Fruit fly (Drosophila melanogaster) whole organism, embryonic: ENCODE data around the gene CG18563.

Source experiments
- CG10462 ChIP-seq: fragments of 200-800 bp; sonication (Bioruptor generic); optimal IDR thresholded peaks from 2 replicates; lab custom pipeline; 2016; ENCODE audit warnings: missing biosample characterization, missing genetic modification characterization
- CG10979 ChIP-seq: fragments of 200-800 bp; sonication (Bioruptor generic); optimal IDR thresholded peaks from 2 replicates; lab custom pipeline; 2018; ENCODE audit warnings: missing biosample characterization, mild to moderate bottlenecking, missing genetic modification characterization, moderate library complexity
- CG11696 ChIP-seq: fragments of 200-800 bp; sonication (Bioruptor generic); IDR thresholded peaks from 2 replicates; pipeline ENCODE4 v1.3.6; 2022; ENCODE audit warnings: missing biosample characterization, missing genetic modification characterization
- CG12299 ChIP-seq: fragments of 200-800 bp; sonication (Bioruptor generic); optimal IDR thresholded peaks from 2 replicates; lab custom pipeline; 2018; ENCODE audit warnings: missing biosample characterization, mild to moderate bottlenecking, missing genetic modification characterization
- CG13624 ChIP-seq: fragments of 200-800 bp; sonication (Bioruptor generic); optimal IDR thresholded peaks from 2 replicates; lab custom pipeline; 2016; ENCODE audit warnings: missing biosample characterization, missing genetic modification characterization
- CG13894 ChIP-seq: fragments of 200-800 bp; sonication (Bioruptor generic); optimal IDR thresholded peaks from 3 replicates; lab custom pipeline; 2018; ENCODE audit warnings: missing biosample characterization, mild to moderate bottlenecking, missing genetic modification characterization, moderate library complexity
- CG14014 ChIP-seq: fragments of 200-800 bp; sonication (Bioruptor generic); IDR thresholded peaks from 2 replicates; pipeline ENCODE4 v1.3.6; 2022; ENCODE audit warnings: missing biosample characterization, missing genetic modification characterization
- CG14050 ChIP-seq: fragments of 200-800 bp; sonication (Bioruptor generic); IDR thresholded peaks from 3 replicates; pipeline ENCODE4 v1.3.6; 2022; ENCODE audit warnings: missing biosample characterization, missing genetic modification characterization
- CG14667 ChIP-seq: fragments of 200-800 bp; sonication (Bioruptor generic); IDR thresholded peaks from 2 replicates; pipeline ENCODE4 v1.3.6; 2022; ENCODE audit warnings: missing biosample characterization, missing genetic modification characterization
- CG16779 ChIP-seq: fragments of 200-800 bp; sonication (Bioruptor generic); IDR thresholded peaks from 2 replicates; pipeline ENCODE4 v1.3.6; 2022; ENCODE audit warnings: missing biosample characterization, missing genetic modification characterization
- CG2889 ChIP-seq: fragments of 200-800 bp; sonication (Bioruptor generic); IDR thresholded peaks from 3 replicates; pipeline ENCODE4 v1.3.6; 2022; ENCODE audit warnings: missing biosample characterization, missing genetic modification characterization
- CG31441 ChIP-seq: fragments of 200-800 bp; sonication (Bioruptor generic); IDR thresholded peaks from 2 replicates; pipeline ENCODE4 v1.3.6; 2022; ENCODE audit warnings: missing biosample characterization, missing genetic modification characterization
- CG32767 ChIP-seq: fragments of 200-800 bp; sonication (Bioruptor generic); IDR thresholded peaks from 2 replicates; pipeline ENCODE4 v1.3.6; 2022; ENCODE audit warnings: missing biosample characterization, missing genetic modification characterization
- CG34376 ChIP-seq: fragments of 200-800 bp; sonication (Bioruptor generic); optimal IDR thresholded peaks from 2 replicates; lab custom pipeline; 2018; ENCODE audit warnings: missing biosample characterization, mild to moderate bottlenecking, missing genetic modification characterization
- CG43689 ChIP-seq: fragments of 200-800 bp; sonication (Bioruptor generic); IDR thresholded peaks from 2 replicates; pipeline ENCODE4 v1.3.6; 2022; ENCODE audit warnings: missing biosample characterization, missing genetic modification characterization
- CG4730 ChIP-seq: fragments of 200-800 bp; sonication (Bioruptor generic); IDR thresholded peaks from 2 replicates; pipeline ENCODE4 v1.3.6; 2022; ENCODE audit warnings: missing biosample characterization, missing genetic modification characterization
- CG5953 ChIP-seq: fragments of 200-800 bp; sonication (Bioruptor generic); IDR thresholded peaks from 2 replicates; pipeline ENCODE4 v1.3.6; 2022; ENCODE audit warnings: missing biosample characterization, missing genetic modification characterization
- CG6175 ChIP-seq: fragments of 200-800 bp; sonication (Bioruptor generic); IDR thresholded peaks from 3 replicates; pipeline ENCODE4 v1.3.6; 2022; ENCODE audit warnings: missing biosample characterization, missing genetic modification characterization
- CG6765 ChIP-seq: fragments of 200-800 bp; sonication (Bioruptor generic); optimal IDR thresholded peaks from 3 replicates; lab custom pipeline; 2017; ENCODE audit warnings: missing biosample characterization, mild to moderate bottlenecking, missing genetic modification characterization
- CG7357 ChIP-seq: fragments of 200-800 bp; sonication (Bioruptor generic); IDR thresholded peaks from 3 replicates; pipeline ENCODE4 v1.3.6; 2022; ENCODE audit warnings: missing biosample characterization, missing genetic modification characterization
- CG7963 ChIP-seq: fragments of 200-800 bp; sonication (Bioruptor generic); IDR thresholded peaks from 3 replicates; pipeline ENCODE4 v1.3.6; 2022; ENCODE audit warnings: missing biosample characterization, missing genetic modification characterization; ENCODE audit not compliant: partially characterized antibody
- CG8924 ChIP-seq: fragments of 200-800 bp; optimal IDR thresholded peaks from 3 replicates; lab custom pipeline; 2019; ENCODE audit warnings: missing biosample characterization, mild to moderate bottlenecking, missing genetic modification characterization, moderate library complexity
- Dll ChIP-seq: fragments of 200-800 bp; sonication (Bioruptor generic); IDR thresholded peaks from 4 replicates; pipeline ENCODE4 v1.3.6; 2022; ENCODE audit warnings: missing biosample characterization, missing genetic modification characterization; ENCODE audit not compliant: partially characterized antibody
- E2f2 ChIP-seq: fragments of 200-800 bp; sonication (Bioruptor generic); IDR thresholded peaks from 2 replicates; pipeline ENCODE4 v1.3.6; 2022; ENCODE audit warnings: missing biosample characterization, missing genetic modification characterization
- Med ChIP-seq: fragments of 200-800 bp; sonication (Bioruptor generic); peaks from one replicate; lab custom pipeline; 2016; ENCODE audit warnings: missing biosample characterization, missing genetic modification characterization, mild to moderate bottlenecking, inconsistent platforms, moderate library complexity
- Mrtf ChIP-seq: fragments of 200-800 bp; sonication (Bioruptor generic); IDR thresholded peaks from 3 replicates; pipeline ENCODE4 v1.3.6; 2022; ENCODE audit warnings: missing biosample characterization, missing genetic modification characterization
- Myb ChIP-seq: fragments of 200-800 bp; sonication (Bioruptor generic); optimal IDR thresholded peaks from 2 replicates; lab custom pipeline; 2016; ENCODE audit warnings: missing biosample characterization, missing genetic modification characterization
- Nf-YA ChIP-seq: fragments of 200-800 bp; sonication (Bioruptor generic); IDR thresholded peaks from 2 replicates; pipeline ENCODE4 v1.3.6; 2022; ENCODE audit warnings: missing biosample characterization, missing genetic modification characterization
- NfI ChIP-seq: fragments of 200-800 bp; sonication (Bioruptor generic); optimal IDR thresholded peaks from 3 replicates; lab custom pipeline; 2018; ENCODE audit warnings: missing biosample characterization, mild to moderate bottlenecking, missing genetic modification characterization, moderate library complexity
- Oli ChIP-seq: fragments of 200-800 bp; sonication (Bioruptor generic); optimal IDR thresholded peaks from 2 replicates; lab custom pipeline; 2018; ENCODE audit warnings: missing biosample characterization, mild to moderate bottlenecking, missing genetic modification characterization, moderate library complexity
- Ptx1 ChIP-seq: fragments of 200-800 bp; sonication (Bioruptor generic); IDR thresholded peaks from 2 replicates; pipeline ENCODE4 v1.3.6; 2022; ENCODE audit warnings: missing biosample characterization, missing genetic modification characterization
- Side ChIP-seq: fragments of 200-800 bp; sonication (Bioruptor generic); optimal IDR thresholded peaks from 2 replicates; lab custom pipeline; 2016; ENCODE audit warnings: missing biosample characterization, missing genetic modification characterization
- Spps ChIP-seq: fragments of 200-800 bp; sonication (Bioruptor generic); optimal IDR thresholded peaks from 2 replicates; lab custom pipeline; 2018; ENCODE audit warnings: missing biosample characterization, mild to moderate bottlenecking, missing genetic modification characterization
- ara ChIP-seq: fragments of 200-800 bp; sonication (Bioruptor generic); IDR thresholded peaks from 2 replicates; pipeline ENCODE4 v1.3.6; 2022; ENCODE audit warnings: missing biosample characterization, missing genetic modification characterization
- bab2 ChIP-seq: fragments of 200-800 bp; sonication (Bioruptor generic); optimal IDR thresholded peaks from 2 replicates; lab custom pipeline; 2016; ENCODE audit warnings: missing biosample characterization, missing genetic modification characterization
- cas ChIP-seq: fragments of 200-800 bp; sonication (Bioruptor generic); IDR thresholded peaks from 2 replicates; pipeline ENCODE4 v1.3.6; 2022; ENCODE audit warnings: missing biosample characterization, missing genetic modification characterization
- caup ChIP-seq: fragments of 200-800 bp; sonication (Bioruptor generic); optimal IDR thresholded peaks from 3 replicates; lab custom pipeline; 2017; ENCODE audit warnings: missing biosample characterization, mild to moderate bottlenecking, missing genetic modification characterization, moderate library complexity; ENCODE audit not compliant: severe bottlenecking
- danr ChIP-seq: fragments of 200-800 bp; sonication (Bioruptor generic); IDR thresholded peaks from 2 replicates; pipeline ENCODE4 v1.3.6; 2022; ENCODE audit warnings: missing biosample characterization, missing genetic modification characterization
- dati ChIP-seq: fragments of 200-800 bp; sonication (Bioruptor generic); IDR thresholded peaks from 2 replicates; pipeline ENCODE4 v1.3.6; 2022; ENCODE audit warnings: missing biosample characterization, missing genetic modification characterization
- dysf ChIP-seq: fragments of 200-800 bp; sonication (Bioruptor generic); IDR thresholded peaks from 3 replicates; pipeline ENCODE4 v1.3.6; 2022; ENCODE audit warnings: missing biosample characterization, missing genetic modification characterization
- gcm2 ChIP-seq: fragments of 200-800 bp; sonication (Bioruptor generic); optimal IDR thresholded peaks from 2 replicates; lab custom pipeline; 2016; ENCODE audit warnings: missing biosample characterization, missing genetic modification characterization
- gsb ChIP-seq: fragments of 200-800 bp; sonication (Bioruptor generic); IDR thresholded peaks from 2 replicates; pipeline ENCODE4 v1.3.6; 2022; ENCODE audit warnings: missing biosample characterization, missing genetic modification characterization
- gsb-n ChIP-seq: fragments of 200-800 bp; sonication (Bioruptor generic); optimal IDR thresholded peaks from 3 replicates; lab custom pipeline; 2018; ENCODE audit warnings: missing biosample characterization, mild to moderate bottlenecking, missing genetic modification characterization
- kay ChIP-seq: fragments of 200-800 bp; sonication (Bioruptor generic); optimal IDR thresholded peaks from 2 replicates; lab custom pipeline; 2016; ENCODE audit warnings: missing biosample characterization, missing genetic modification characterization
- lmd ChIP-seq: fragments of 200-800 bp; sonication (Bioruptor generic); IDR thresholded peaks from 2 replicates; pipeline ENCODE4 v1.3.6; 2022; ENCODE audit warnings: missing biosample characterization, missing genetic modification characterization
- mam ChIP-seq: fragments of 200-800 bp; sonication (Bioruptor generic); optimal IDR thresholded peaks from 3 replicates; lab custom pipeline; 2016; ENCODE audit warnings: missing biosample characterization, missing genetic modification characterization
- nom ChIP-seq: fragments of 200-800 bp; sonication (Bioruptor generic); optimal IDR thresholded peaks from 2 replicates; lab custom pipeline; 2017; ENCODE audit warnings: missing biosample characterization, missing genetic modification characterization, mild to moderate bottlenecking, moderate library complexity, missing genetic modification reagents
- sd ChIP-seq: fragments of 200-800 bp; sonication (Bioruptor generic); optimal IDR thresholded peaks from 3 replicates; lab custom pipeline; 2018; ENCODE audit warnings: missing biosample characterization, mild to moderate bottlenecking, missing genetic modification characterization, moderate library complexity
- sima ChIP-seq: fragments of 200-800 bp; sonication (Bioruptor generic); optimal IDR thresholded peaks from 2 replicates; lab custom pipeline; 2016; ENCODE audit warnings: missing biosample characterization, missing genetic modification characterization
- tgo ChIP-seq: fragments of 200-800 bp; sonication (Bioruptor generic); IDR thresholded peaks from 3 replicates; pipeline ENCODE4 v1.3.6; 2022; ENCODE audit warnings: missing biosample characterization, missing genetic modification characterization
- zen2 ChIP-seq: fragments of 200-800 bp; sonication (Bioruptor generic); IDR thresholded peaks from 3 replicates; pipeline ENCODE4 v1.3.6; 2022; ENCODE audit warnings: missing biosample characterization, missing genetic modification characterization; ENCODE audit not compliant: partially characterized antibody
- zf30C ChIP-seq: fragments of 200-800 bp; sonication (Bioruptor generic); optimal IDR thresholded peaks from 3 replicates; lab custom pipeline; 2018; ENCODE audit warnings: missing biosample characterization, mild to moderate bottlenecking, missing genetic modification characterization

Gene CG18563

DNA sequence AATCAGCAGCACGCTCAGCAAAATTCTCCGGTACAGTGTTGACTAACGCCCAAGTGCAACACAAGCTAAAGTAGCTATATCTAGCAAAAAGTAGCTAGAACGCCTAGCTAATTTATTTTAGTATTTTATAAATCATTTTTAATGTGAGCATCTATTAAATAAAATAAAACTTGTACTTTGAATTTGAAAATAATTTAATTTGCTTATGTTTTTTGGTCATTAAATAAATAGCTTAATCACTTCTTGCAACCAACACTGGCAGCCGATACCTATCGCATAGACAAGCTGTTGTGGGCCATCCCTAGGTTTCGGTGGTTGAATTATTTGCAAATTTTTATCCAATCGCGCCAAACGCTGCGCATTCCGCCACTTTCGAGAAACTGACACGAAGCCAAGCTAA lies 47.5 kb downstream of the CG18563 start, which contains the start of the genes Polr2J and CG15141 (continued):
- TF ChIP-seq lmd (GFP tag; lab: Robert Waterston, UW) (peak; percentile 84), CG6765 (GFP tag; lab: Kevin White, UChicago) (peak; percentile 45), CG34376 (GFP tag; lab: Kevin White, UChicago) (peak; percentile 76), sd (tag; lab: Kevin White, UChicago) (no peak), E2f2 (GFP tag; lab: Robert Waterston, UW) (peak; percentile 72), ara (GFP tag; lab: Robert Waterston, UW) (peak; percentile 80), CG6175 (GFP tag; lab: Robert Waterston, UW) (peak; percentile 71; the same call in 2 of the 3 replicates), mam (peak; percentile 80), Med (GFP tag; lab: Kevin White, UChicago) (peak; percentile 97), CG43689 (GFP tag; lab: Robert Waterston, UW) (no peak), CG32767 (GFP tag; lab: Robert Waterston, UW) (no peak; the same call in 1 of the 2 replicates), CG31441 (no peak), CG7357 (GFP tag; lab: Robert Waterston, UW) (peak; percentile 79), Mrtf (GFP tag; lab: Robert Waterston, UW) (peak; percentile 54; the same call in 1 of the 3 replicates), CG12299 (tag; lab: Kevin White, UChicago) (peak; percentile 75), CG5953 (GFP tag; lab: Robert Waterston, UW) (no peak), cas (GFP tag; lab: Robert Waterston, UW) (peak; percentile 67), danr (GFP tag; lab: Robert Waterston, UW) (peak; percentile 79; the same call in 1 of the 2 replicates), bab2 (GFP tag; lab: Kevin White, UChicago) (peak; percentile 81), nom (GFP tag; lab: Kevin White, UChicago) (no peak), CG16779 (GFP tag; lab: Robert Waterston, UW) (peak; percentile 27; the same call in 1 of the 2 replicates), CG8924 (tag; lab: Kevin White, UChicago) (peak; percentile 90), Myb (GFP tag; lab: Kevin White, UChicago) (peak; percentile 45), CG13624 (GFP tag; lab: Kevin White, UChicago) (peak; percentile 78), Spps (tag; lab: Kevin White, UChicago) (peak; percentile 54), CG2889 (GFP tag; lab: Robert Waterston, UW) (peak; percentile 63; the same call in 2 of the 3 replicates), Ptx1 (GFP tag; lab: Robert Waterston, UW) (peak; percentile 95), CG10462 (GFP tag; lab: Kevin White, UChicago) (peak; percentile 73), Side (GFP tag; lab: Kevin White, UChicago) (no peak), gsb-n (tag; lab: Kevin White, UChicago) (no peak), caup (GFP tag; lab: Kevin White, UChicago) (peak; percentile 86), CG14014 (peak; percentile 86), dati (GFP tag; lab: Robert Waterston, UW) (no peak), CG11696 (GFP tag; lab: Robert Waterston, UW) (no peak), Oli (peak; percentile 80), CG4730 (peak; percentile 81), Nf-YA (GFP tag; lab: Robert Waterston, UW) (no peak; the same call in 1 of the 2 replicates), CG10979 (tag; lab: Kevin White, UChicago) (peak; percentile 83), zf30C (no peak), kay (peak; percentile 71), CG14667 (GFP tag; lab: Robert Waterston, UW) (peak; percentile 80), tgo (peak; percentile 91), zen2 (no peak; the same call in 2 of the 3 replicates), CG7963 (peak; percentile 54; the same call in 1 of the 3 replicates), sima (GFP tag; lab: Kevin White, UChicago) (no peak), gsb (GFP tag; lab: Robert Waterston, UW) (no peak), Dll (GFP tag; lab: Robert Waterston, UW) (peak; percentile 96), gcm2 (no peak), CG13894 (tag; lab: Kevin White, UChicago) (no peak), CG14050 (GFP tag; lab: Robert Waterston, UW) (peak; percentile 74; the same call in 2 of the 3 replicates), dysf (GFP tag; lab: Robert Waterston, UW) (peak; percentile 90), NfI (GFP tag; lab: Kevin White, UChicago) (peak; percentile 86)
